Fruit fly (Drosophila melanogaster): Measurements from ENCODE around the gene CG13599.
A peak's percentile ranks its signal among the peaks of the same experiment; 100 is the strongest.

The CG13599 gene

dm6 chr3R:23886270-23887095, 45.0 kb upstream of the CG13599 start (continued):
- TF ChIP-seq nerfin-1 (tag; optimal IDR thresholded peaks at IDR 0.05) (peak; percentile 91), CG2889 (GFP tag; IDR thresholded peaks at IDR 0.05) (0 out of 3 replicates have a peak, but pooled peaks have one; percentile 20), ems (GFP tag; optimal IDR thresholded peaks at IDR 0.05) (peak; percentile 54), zen (tag; optimal IDR thresholded peaks at IDR 0.05) (peak; percentile 95), Neu2 (GFP tag; optimal IDR thresholded peaks at IDR 0.05; ENCODE audit: borderline replicate concordance) (peak; percentile 14), CG7357 (GFP tag; IDR thresholded peaks at IDR 0.05) (peak; percentile 62; the same call in 2 of the 3 replicates), CG11093 (GFP tag; IDR thresholded peaks at IDR 0.05) (peak; percentile 75), CG9817 (tag; optimal IDR thresholded peaks at IDR 0.05) (peak; percentile 55), al (GFP tag; IDR thresholded peaks at IDR 0.05) (peak; percentile 9; the same call in 1 of the 2 replicates), CHES-1-like (GFP tag; optimal IDR thresholded peaks at IDR 0.05) (no peak), CG13123 (GFP tag; optimal IDR thresholded peaks at IDR 0.05) (peak; percentile 20), Jarid2 (GFP tag; optimal IDR thresholded peaks at IDR 0.05) (peak; percentile 54), jumu (GFP tag; optimal IDR thresholded peaks at IDR 0.05) (peak; percentile 56), Camta (GFP tag; optimal IDR thresholded peaks at IDR 0.05) (peak; percentile 65), CG7928 (GFP tag; optimal IDR thresholded peaks at IDR 0.05) (no peak), Side (GFP tag; optimal IDR thresholded peaks at IDR 0.05) (peak; percentile 80), CG4730 (GFP tag; IDR thresholded peaks at IDR 0.05) (peak; percentile 64), fd3F (GFP tag; optimal IDR thresholded peaks at IDR 0.05) (peak; percentile 17), Lhr (GFP tag; optimal IDR thresholded peaks at IDR 0.05) (peak; percentile 77), kni (GFP tag; optimal IDR thresholded peaks at IDR 0.05) (peak; percentile 80), eve (GFP tag; optimal IDR thresholded peaks at IDR 0.05) (peak; percentile 48 to 94), unpg (GFP tag; optimal IDR thresholded peaks at IDR 0.05) (peak; percentile 92), rib (GFP tag; IDR thresholded peaks at IDR 0.05) (no peak; the same call in 1 of the 2 replicates), Adf1 (GFP tag; IDR thresholded peaks at IDR 0.05) (no peak), ab (GFP tag; optimal IDR thresholded peaks at IDR 0.05) (peak; percentile 15)

dm6 chr3R:23887096-23887421, 44.4 kb upstream of the CG13599 start:
- TF ChIP-seq sima (GFP tag; optimal IDR thresholded peaks at IDR 0.05) (no peak), CG12299 (tag; optimal IDR thresholded peaks at IDR 0.05) (peak; percentile 90), CG13424 (tag; optimal IDR thresholded peaks at IDR 0.05) (peak; percentile 95), CG16863 (GFP tag; optimal IDR thresholded peaks at IDR 0.05) (peak; percentile 27), CG2875 (GFP tag; optimal IDR thresholded peaks at IDR 0.05) (peak; percentile 95), Aef1 (GFP tag; IDR thresholded peaks at IDR 0.05) (peak; percentile 86), fru (optimal IDR thresholded peaks at IDR 0.05) (no peak), klu (GFP tag; IDR thresholded peaks at IDR 0.05) (peak; percentile 81; the same call in 1 of the 2 replicates), eve (GFP tag; optimal IDR thresholded peaks at IDR 0.05) (peak in 1 of 2 experiments; percentile 95), B-H1 (GFP tag; IDR thresholded peaks at IDR 0.05) (peak; percentile 88), CG11093 (GFP tag; IDR thresholded peaks at IDR 0.05) (peak; percentile 83), jing (GFP tag; optimal IDR thresholded peaks at IDR 0.05) (peak; percentile 76), Hand (GFP tag; optimal IDR thresholded peaks at IDR 0.05) (no peak), CG33557 (GFP tag; optimal IDR thresholded peaks at IDR 0.05) (peak; percentile 97), Lhr (GFP tag; optimal IDR thresholded peaks at IDR 0.05) (peak; percentile 86), CG32532 (GFP tag; IDR thresholded peaks at IDR 0.05) (peak; percentile 84), scrt (GFP tag; optimal IDR thresholded peaks at IDR 0.05) (peak; percentile 79), prd (optimal IDR thresholded peaks at IDR 0.05) (no peak), prd (GFP tag; IDR thresholded peaks at IDR 0.05) (peak; percentile 95), Fer1 (GFP tag; optimal IDR thresholded peaks at IDR 0.05) (peak; percentile 78), crc (GFP tag; optimal IDR thresholded peaks at IDR 0.05) (no peak), CG13624 (GFP tag; optimal IDR thresholded peaks at IDR 0.05) (peak; percentile 24), H15 (GFP tag; IDR thresholded peaks at IDR 0.05) (peak; percentile 95), Tbp (GFP tag; optimal IDR thresholded peaks at IDR 0.05) (no peak), dmrt11E (tag; optimal IDR thresholded peaks at IDR 0.05) (peak; percentile 99), Gug (GFP tag; IDR thresholded peaks at IDR 0.05) (peak; percentile 89), kah (GFP tag; optimal IDR thresholded peaks at IDR 0.05) (peak; percentile 81), Dip3 (GFP tag; optimal IDR thresholded peaks at IDR 0.05) (no peak)
